Worm (Caenorhabditis elegans): ENCODE results near the gene nmt-1.

nmt-1 gene

ce11 chrIII:6137431-6137830 is 21.3 kb upstream of the nmt-1 start:
- TF ChIP-seq unc-120 (tag; optimal IDR thresholded peaks at IDR 0.05; ENCODE audit: poor library complexity, severe bottlenecking) (peak; percentile 80), flh-1 (GFP tag; optimal IDR thresholded peaks at IDR 0.05) (no peak), ces-1 (GFP tag; optimal IDR thresholded peaks at IDR 0.05) (peak; percentile 72), mep-1 (tag; optimal IDR thresholded peaks at IDR 0.05) (peak; percentile 1), nhr-237 (tag; optimal IDR thresholded peaks at IDR 0.05) (no peak)

- TF ChIP-seq drap-1 (GFP tag; optimal IDR thresholded peaks at IDR 0.05) = no peak
- no peak for TF ChIP-seq ztf-11 (tag; optimal IDR thresholded peaks at IDR 0.05)
- no peak for TF ChIP-seq mls-2 (tag; optimal IDR thresholded peaks at IDR 0.05)
- TF ChIP-seq snpc-4 (tag; optimal IDR thresholded peaks at IDR 0.05) = no peak
- TF ChIP-seq nhr-28 (tag; optimal IDR thresholded peaks at IDR 0.05) = no peak
- no peak for TF ChIP-seq ceh-39 (tag; optimal IDR thresholded peaks at IDR 0.05)
- TF ChIP-seq nhr-237 (tag; optimal IDR thresholded peaks at IDR 0.05) = no peak
- no peak for TF ChIP-seq cnd-1 (tag; optimal IDR thresholded peaks at IDR 0.05)
- TF ChIP-seq elt-1 (tag; optimal IDR thresholded peaks at IDR 0.05; ENCODE audit: borderline replicate concordance, insufficient read depth) = no peak
- no peak for TF ChIP-seq blmp-1 (tag; optimal IDR thresholded peaks at IDR 0.05)
- TF ChIP-seq mep-1 (tag; optimal IDR thresholded peaks at IDR 0.05) = no peak
- no peak for TF ChIP-seq zip-8 (tag; optimal IDR thresholded peaks at IDR 0.05)
- TF ChIP-seq tbx-8 (GFP tag; optimal IDR thresholded peaks at IDR 0.05) = no peak
- no peak for TF ChIP-seq ces-1 (GFP tag; optimal IDR thresholded peaks at IDR 0.05)
- no peak for TF ChIP-seq bed-3 (GFP tag; optimal IDR thresholded peaks at IDR 0.05)
- no peak for TF ChIP-seq nhr-12 (tag; optimal IDR thresholded peaks at IDR 0.05)
- TF ChIP-seq flh-1 (GFP tag; optimal IDR thresholded peaks at IDR 0.05) = no peak
- TF ChIP-seq hlh-1 (tag; optimal IDR thresholded peaks at IDR 0.05) = no peak
- TF ChIP-seq ham-2 (GFP tag; optimal IDR thresholded peaks at IDR 0.05) = no peak
- TF ChIP-seq unc-62 (GFP tag; optimal IDR thresholded peaks at IDR 0.05) = no peak
Observed at ce11 chrIII:6136178-6136577, 20.0 kb upstream of the nmt-1 start, which contains the start of gene mvk-1. Gene mvk-1, minus strand, starts transcription at chrIII:6136278.

ce11 chrIII:6135211-6135610 is 19.1 kb upstream of the nmt-1 start:
- peak; percentile 31 for TF ChIP-seq ces-1 (GFP tag; optimal IDR thresholded peaks at IDR 0.05)
- no peak for TF ChIP-seq zip-8 (tag; optimal IDR thresholded peaks at IDR 0.05)

- TF ChIP-seq ceh-39 (tag; optimal IDR thresholded peaks at IDR 0.05) = no peak
- peak; percentile 92 for TF ChIP-seq zip-8 (tag; optimal IDR thresholded peaks at IDR 0.05)
Observed at ce11 chrIII:6134111-6134510, 18.0 kb upstream of the nmt-1 start.

- TF ChIP-seq lin-32 (GFP tag; optimal IDR thresholded peaks at IDR 0.05) (peak; percentile 56), M03D4.4 (tag; optimal IDR thresholded peaks at IDR 0.05) (peak; percentile 81), flh-1 (GFP tag; optimal IDR thresholded peaks at IDR 0.05) (peak; percentile 23), ham-2 (GFP tag; optimal IDR thresholded peaks at IDR 0.05) (peak; percentile 9), sptf-1 (tag; optimal IDR thresholded peaks at IDR 0.05) (peak; percentile 88), mls-2 (tag; optimal IDR thresholded peaks at IDR 0.05) (peak; percentile 70), tbx-8 (GFP tag; optimal IDR thresholded peaks at IDR 0.05) (peak; percentile 32), sem-2 (GFP tag; optimal IDR thresholded peaks at IDR 0.05) (peak; percentile 63), ceh-83 (GFP tag; optimal IDR thresholded peaks at IDR 0.05) (peak; percentile 26), bed-3 (GFP tag; optimal IDR thresholded peaks at IDR 0.05) (peak; percentile 26), drap-1 (GFP tag; optimal IDR thresholded peaks at IDR 0.05) (peak; percentile 77), ceh-43 (GFP tag; optimal IDR thresholded peaks at IDR 0.05) (peak; percentile 53), cnd-1 (tag; optimal IDR thresholded peaks at IDR 0.05) (peak; percentile 83)
Observed at ce11 chrIII:6133389-6133789, 17.3 kb upstream of the nmt-1 start.

- peak; percentile 91 for TF ChIP-seq elt-1 (tag; optimal IDR thresholded peaks at IDR 0.05; ENCODE audit: borderline replicate concordance, insufficient read depth)
- no peak for TF ChIP-seq nhr-28 (tag; optimal IDR thresholded peaks at IDR 0.05)
- TF ChIP-seq unc-39 (tag; optimal IDR thresholded peaks at IDR 0.05) = no peak
Observed at ce11 chrIII:6132068-6132467, 15.9 kb upstream of the nmt-1 start.

- TF ChIP-seq nhr-2 (tag; optimal IDR thresholded peaks at IDR 0.05) (no peak), unc-120 (tag; optimal IDR thresholded peaks at IDR 0.05; ENCODE audit: poor library complexity, severe bottlenecking) (peak; percentile 1)
Observed at ce11 chrIII:6123647-6124046, 7.5 kb upstream of the nmt-1 start.
